Fruit fly (Drosophila melanogaster): ENCODE results near the gene CG31668.

Gene CG31668

dm6 chr2L:2196590-2197474 is 9.1 kb downstream of the CG31668 start (continued):
- TF ChIP-seq esg (GFP tag; conservative IDR thresholded peaks at IDR 0.05), result no peak
- no peak for TF ChIP-seq wdn (GFP tag; IDR thresholded peaks at IDR 0.05)
- TF ChIP-seq Kr (GFP tag; optimal IDR thresholded peaks at IDR 0.05), result peak; percentile 49
- TF ChIP-seq CG7928 (GFP tag; optimal IDR thresholded peaks at IDR 0.05), result peak; percentile 4
- peak; percentile 76 for TF ChIP-seq CrebB (tag; optimal IDR thresholded peaks at IDR 0.05)
- no peak for TF ChIP-seq BEAF-32 (GFP tag; optimal IDR thresholded peaks at IDR 0.05)
- peak; percentile 75 for TF ChIP-seq her (GFP tag; optimal IDR thresholded peaks at IDR 0.05)
- TF ChIP-seq CG10267 (tag; optimal IDR thresholded peaks at IDR 0.05), result peak; percentile 23
- peak; percentile 38 for TF ChIP-seq Hey (tag; optimal IDR thresholded peaks at IDR 0.05)
- no peak for TF ChIP-seq CG7372 (GFP tag; IDR thresholded peaks at IDR 0.05)
- peak; percentile 88 for TF ChIP-seq sug (tag; optimal IDR thresholded peaks at IDR 0.05)
- TF ChIP-seq CG17186 (GFP tag; optimal IDR thresholded peaks at IDR 0.05), result no peak
- peak; percentile 92 for TF ChIP-seq HLHmδ (GFP tag; optimal IDR thresholded peaks at IDR 0.05)
- no peak for TF ChIP-seq Scr (GFP tag; IDR thresholded peaks at IDR 0.05; ENCODE audit: partially characterized antibody)
- TF ChIP-seq Lim3 (GFP tag; IDR thresholded peaks at IDR 0.05), result no peak
- no peak for TF ChIP-seq MBD-R2 (GFP tag; IDR thresholded peaks at IDR 0.05)
- TF ChIP-seq Xbp1 (GFP tag; optimal IDR thresholded peaks at IDR 0.05), result peak; percentile 59
- peak; percentile 54 for TF ChIP-seq lbe (GFP tag; optimal IDR thresholded peaks at IDR 0.05)
- no peak for TF ChIP-seq Ravus (GFP tag; IDR thresholded peaks at IDR 0.05)
- TF ChIP-seq Bgb (GFP tag; IDR thresholded peaks at IDR 0.05; ENCODE audit: partially characterized antibody), result no peak
- peak; percentile 78 for TF ChIP-seq BtbVII (GFP tag; optimal IDR thresholded peaks at IDR 0.05)
- peak; percentile 61 for TF ChIP-seq slou (GFP tag; optimal IDR thresholded peaks at IDR 0.05)
- TF ChIP-seq CG6683 (GFP tag; optimal IDR thresholded peaks at IDR 0.05), result peak; percentile 59
- no peak for TF ChIP-seq fd96Cb (tag; optimal IDR thresholded peaks at IDR 0.05)
- peak; percentile 78 for TF ChIP-seq dm (GFP tag; optimal IDR thresholded peaks at IDR 0.05)
- no peak for TF ChIP-seq CG33557 (GFP tag; optimal IDR thresholded peaks at IDR 0.05)
- no peak for TF ChIP-seq Doc3 (GFP tag; IDR thresholded peaks at IDR 0.05; ENCODE audit: partially characterized antibody)
- peak; percentile 46 for TF ChIP-seq caup (GFP tag; optimal IDR thresholded peaks at IDR 0.05; ENCODE audit: severe bottlenecking)
- TF ChIP-seq cad (GFP tag; optimal IDR thresholded peaks at IDR 0.05), result no peak
- peak; percentile 65 for TF ChIP-seq CG4424 (GFP tag; optimal IDR thresholded peaks at IDR 0.05)
- TF ChIP-seq CG7357 (GFP tag; IDR thresholded peaks at IDR 0.05), result peak; percentile 87
- TF ChIP-seq fru (optimal IDR thresholded peaks at IDR 0.05), result peak; percentile 10
- no peak for TF ChIP-seq CG16779 (GFP tag; IDR thresholded peaks at IDR 0.05)
- no peak for TF ChIP-seq Neu2 (GFP tag; optimal IDR thresholded peaks at IDR 0.05; ENCODE audit: borderline replicate concordance)
- peak; percentile 40 for TF ChIP-seq Sox102F (GFP tag; optimal IDR thresholded peaks at IDR 0.05)
- no peak for TF ChIP-seq dati (GFP tag; IDR thresholded peaks at IDR 0.05)
- no peak for TF ChIP-seq row (GFP tag; IDR thresholded peaks at IDR 0.05)
- peak in 1 of 3 experiments; percentile 97 for TF ChIP-seq Stat92E (GFP tag; optimal IDR thresholded peaks at IDR 0.05)
- peak; percentile 76 for TF ChIP-seq HHEX (GFP tag; optimal IDR thresholded peaks at IDR 0.05)
- peak; percentile 24 for TF ChIP-seq pfk (GFP tag; optimal IDR thresholded peaks at IDR 0.05)
- peak; percentile 73 for TF ChIP-seq CG18599 (GFP tag; optimal IDR thresholded peaks at IDR 0.05)
- TF ChIP-seq Vsx1 (GFP tag; optimal IDR thresholded peaks at IDR 0.05), result peak; percentile 98
- no peak for TF ChIP-seq ham (GFP tag; IDR thresholded peaks at IDR 0.05)
- peak; percentile 63 for TF ChIP-seq CG9727 (GFP tag; optimal IDR thresholded peaks at IDR 0.05)
- peak; percentile 63 for TF ChIP-seq CG31365 (tag; optimal IDR thresholded peaks at IDR 0.05)
